Fruit fly (Drosophila melanogaster) whole organism, embryonic: ENCODE results near the gene Ythdf.

ENCODE experiments used
- Asciz ChIP-seq: fragments of 200-800 bp; sonication (Bioruptor generic); optimal IDR thresholded peaks from 2 replicates; lab custom pipeline; 2017; ENCODE audit warnings: missing biosample characterization, mild to moderate bottlenecking, missing genetic modification characterization, missing genetic modification reagents
- CG1024 ChIP-seq: fragments of 200-800 bp; sonication (Bioruptor generic); IDR thresholded peaks from 2 replicates; pipeline ENCODE4 v1.3.6; 2022; ENCODE audit warnings: missing biosample characterization, missing genetic modification characterization
- CG10267 ChIP-seq: fragments of 200-800 bp; sonication (Bioruptor generic); optimal IDR thresholded peaks from 2 replicates; lab custom pipeline; 2018; ENCODE audit warnings: missing biosample characterization, mild to moderate bottlenecking, missing genetic modification characterization, moderate library complexity
- CG10565 ChIP-seq: fragments of 200-800 bp; sonication (Bioruptor generic); optimal IDR thresholded peaks from 3 replicates; lab custom pipeline; 2016; ENCODE audit warnings: missing biosample characterization, mild to moderate bottlenecking, missing genetic modification characterization
- CG11093 ChIP-seq: fragments of 200-800 bp; sonication (Bioruptor generic); IDR thresholded peaks from 3 replicates; pipeline ENCODE4 v1.3.6; 2022; ENCODE audit warnings: missing biosample characterization, missing genetic modification characterization
- CG11560 ChIP-seq: fragments of 200-800 bp; sonication (Bioruptor generic); IDR thresholded peaks from 3 replicates; pipeline ENCODE4 v1.3.6; 2022; ENCODE audit warnings: missing biosample characterization, missing genetic modification characterization
- CG11695 ChIP-seq: fragments of 200-800 bp; sonication (Bioruptor generic); IDR thresholded peaks from 3 replicates; pipeline ENCODE4 v1.3.6; 2022; ENCODE audit warnings: missing biosample characterization, missing genetic modification characterization
- CG15514 ChIP-seq: fragments of 200-800 bp; sonication (Bioruptor generic); optimal IDR thresholded peaks from 3 replicates; lab custom pipeline; 2017; ENCODE audit warnings: missing biosample characterization, missing genetic modification characterization, mild to moderate bottlenecking, moderate library complexity, missing genetic modification reagents
- CG17361 ChIP-seq: fragments of 200-800 bp; sonication (Bioruptor generic); IDR thresholded peaks from 3 replicates; pipeline ENCODE4 v1.3.6; 2022; ENCODE audit warnings: missing biosample characterization, missing genetic modification characterization
- CG18011 ChIP-seq: fragments of 200-800 bp; sonication (Bioruptor generic); optimal IDR thresholded peaks from 2 replicates; lab custom pipeline; 2017; ENCODE audit warnings: missing biosample characterization, missing genetic modification characterization, mild to moderate bottlenecking, moderate library complexity, missing genotype
- CG1832 ChIP-seq: fragments of 200-800 bp; sonication (Bioruptor generic); optimal IDR thresholded peaks from 2 replicates; lab custom pipeline; 2017; ENCODE audit warnings: missing biosample characterization, mild to moderate bottlenecking, missing genetic modification characterization, inconsistent platforms
- CG18619 ChIP-seq: fragments of 200-800 bp; sonication (Bioruptor generic); optimal IDR thresholded peaks from 3 replicates; lab custom pipeline; 2017; ENCODE audit warnings: missing biosample characterization, mild to moderate bottlenecking, missing genetic modification characterization
- CG2889 ChIP-seq: fragments of 200-800 bp; sonication (Bioruptor generic); IDR thresholded peaks from 3 replicates; pipeline ENCODE4 v1.3.6; 2022; ENCODE audit warnings: missing biosample characterization, missing genetic modification characterization
- CG34224 ChIP-seq: fragments of 200-800 bp; sonication (Bioruptor generic); IDR thresholded peaks from 3 replicates; pipeline ENCODE4 v1.3.6; 2022; ENCODE audit warnings: missing biosample characterization, missing genetic modification characterization; ENCODE audit not compliant: partially characterized antibody
- CG3838 ChIP-seq: fragments of 200-800 bp; sonication (Bioruptor generic); optimal IDR thresholded peaks from 3 replicates; lab custom pipeline; 2016; ENCODE audit warnings: missing biosample characterization, missing genetic modification characterization
- CG4617 ChIP-seq: fragments of 200-800 bp; sonication (Bioruptor generic); optimal IDR thresholded peaks from 3 replicates; lab custom pipeline; 2016; ENCODE audit warnings: missing biosample characterization, missing genetic modification characterization, borderline replicate concordance
- CG4854 ChIP-seq: fragments of 200-800 bp; sonication (Bioruptor generic); optimal IDR thresholded peaks from 2 replicates; lab custom pipeline; 2016; ENCODE audit warnings: missing biosample characterization, missing genetic modification characterization, inconsistent platforms
- CG6654 ChIP-seq: fragments of 200-800 bp; sonication (Bioruptor generic); optimal IDR thresholded peaks from 2 replicates; lab custom pipeline; 2017; ENCODE audit warnings: missing biosample characterization, mild to moderate bottlenecking, missing genetic modification characterization
- CG6854 ChIP-seq: fragments of 200-800 bp; sonication (Bioruptor generic); optimal IDR thresholded peaks from 3 replicates; lab custom pipeline; 2017; ENCODE audit warnings: missing biosample characterization, mild to moderate bottlenecking, missing genetic modification characterization
- CG7556 ChIP-seq: fragments of 200-800 bp; sonication (Bioruptor generic); optimal IDR thresholded peaks from 2 replicates; lab custom pipeline; 2017; ENCODE audit warnings: missing biosample characterization, mild to moderate bottlenecking, missing genetic modification characterization
- CG8290 ChIP-seq, 3 experiments: fragments of 200-800 bp; sonication (Bioruptor generic); optimal IDR thresholded peaks; 2 replicates each; lab custom pipeline; 2016 to 2019; ENCODE audit warnings: missing biosample characterization in 3 of 3, missing genetic modification characterization in 3 of 3, mild to moderate bottlenecking in 2 of 3, moderate library complexity in 1 of 3
- CG8359 ChIP-seq: fragments of 200-800 bp; sonication (Bioruptor generic); optimal IDR thresholded peaks from 2 replicates; lab custom pipeline; 2017; ENCODE audit warnings: missing biosample characterization, mild to moderate bottlenecking, missing genetic modification characterization, borderline replicate concordance
- CG8765 ChIP-seq: fragments of 200-800 bp; sonication (Bioruptor generic); IDR thresholded peaks from 2 replicates; pipeline ENCODE4 v1.3.6; 2022; ENCODE audit warnings: missing biosample characterization, missing genetic modification characterization
- D19B ChIP-seq: fragments of 200-800 bp; sonication (Bioruptor generic); optimal IDR thresholded peaks from 2 replicates; lab custom pipeline; 2017; ENCODE audit warnings: missing biosample characterization, mild to moderate bottlenecking, missing genetic modification characterization
- Dad ChIP-seq: fragments of 200-800 bp; sonication (Bioruptor generic); optimal IDR thresholded peaks from 3 replicates; lab custom pipeline; 2016; ENCODE audit warnings: missing biosample characterization, missing genetic modification characterization
- Dll ChIP-seq: fragments of 200-800 bp; sonication (Bioruptor generic); IDR thresholded peaks from 4 replicates; pipeline ENCODE4 v1.3.6; 2022; ENCODE audit warnings: missing biosample characterization, missing genetic modification characterization; ENCODE audit not compliant: partially characterized antibody
- Dref ChIP-seq: fragments of 200-800 bp; sonication (Bioruptor generic); IDR thresholded peaks from 2 replicates; pipeline ENCODE4 v1.3.6; 2022; ENCODE audit warnings: missing biosample characterization, missing genetic modification characterization
- E2f2 ChIP-seq: fragments of 200-800 bp; sonication (Bioruptor generic); IDR thresholded peaks from 2 replicates; pipeline ENCODE4 v1.3.6; 2022; ENCODE audit warnings: missing biosample characterization, missing genetic modification characterization
- Ets65A ChIP-seq: fragments of 200-800 bp; sonication (Bioruptor generic); peaks from one replicate; lab custom pipeline; 2016; ENCODE audit warnings: missing biosample characterization, missing genetic modification characterization
- HmgD ChIP-seq: fragments of 200-800 bp; sonication (Bioruptor generic); optimal IDR thresholded peaks from 3 replicates; lab custom pipeline; 2016; ENCODE audit warnings: missing biosample characterization, missing genetic modification characterization
- Lim3 ChIP-seq: fragments of 200-800 bp; sonication (Bioruptor generic); IDR thresholded peaks from 2 replicates; pipeline ENCODE4 v1.3.6; 2022; ENCODE audit warnings: missing biosample characterization, missing genetic modification characterization
- Med ChIP-seq: fragments of 200-800 bp; sonication (Bioruptor generic); peaks from one replicate; lab custom pipeline; 2016; ENCODE audit warnings: missing biosample characterization, missing genetic modification characterization, mild to moderate bottlenecking, inconsistent platforms, moderate library complexity
- Mrtf ChIP-seq: fragments of 200-800 bp; sonication (Bioruptor generic); IDR thresholded peaks from 3 replicates; pipeline ENCODE4 v1.3.6; 2022; ENCODE audit warnings: missing biosample characterization, missing genetic modification characterization
- Optix ChIP-seq: fragments of 200-800 bp; sonication (Bioruptor generic); IDR thresholded peaks from 3 replicates; pipeline ENCODE4 v1.3.6; 2022; ENCODE audit warnings: missing biosample characterization, missing genetic modification characterization
- Poxn ChIP-seq: fragments of 200-800 bp; sonication (Bioruptor generic); IDR thresholded peaks from 2 replicates; pipeline ENCODE4 v1.3.6; 2022; ENCODE audit warnings: missing biosample characterization, missing genetic modification characterization
- Taf1 ChIP-seq: fragments of 200-800 bp; sonication (Bioruptor generic); IDR thresholded peaks from 2 replicates; pipeline ENCODE4 v1.3.6; 2022; ENCODE audit warnings: missing biosample characterization, missing genetic modification characterization
- ase ChIP-seq: fragments of 200-800 bp; sonication (Bioruptor generic); IDR thresholded peaks from 3 replicates; pipeline ENCODE4 v1.3.6; 2022; ENCODE audit warnings: missing biosample characterization, missing genetic modification characterization
- bab2 ChIP-seq: fragments of 200-800 bp; sonication (Bioruptor generic); optimal IDR thresholded peaks from 2 replicates; lab custom pipeline; 2016; ENCODE audit warnings: missing biosample characterization, missing genetic modification characterization
- corto ChIP-seq: fragments of 200-800 bp; sonication (Bioruptor generic); optimal IDR thresholded peaks from 2 replicates; lab custom pipeline; 2016; ENCODE audit warnings: missing biosample characterization, mild to moderate bottlenecking, missing genetic modification characterization, moderate library complexity
- crol ChIP-seq: fragments of 200-800 bp; sonication (Bioruptor generic); IDR thresholded peaks from 2 replicates; pipeline ENCODE4 v1.3.6; 2022; ENCODE audit warnings: missing biosample characterization, missing genetic modification characterization
- dm ChIP-seq: fragments of 200-800 bp; sonication (Bioruptor generic); optimal IDR thresholded peaks from 3 replicates; lab custom pipeline; 2016; ENCODE audit warnings: missing biosample characterization, missing genetic modification characterization
- dysf ChIP-seq: fragments of 200-800 bp; sonication (Bioruptor generic); IDR thresholded peaks from 3 replicates; pipeline ENCODE4 v1.3.6; 2022; ENCODE audit warnings: missing biosample characterization, missing genetic modification characterization
- eve ChIP-seq, 2 experiments: fragments of >200 bp; optimal IDR thresholded peaks; 2 replicates each; lab custom pipeline; 2017; ENCODE audit warnings: missing biosample characterization in 2 of 2, missing genetic modification characterization in 2 of 2
- fd3F ChIP-seq: fragments of 200-800 bp; sonication (Bioruptor generic); optimal IDR thresholded peaks from 2 replicates; lab custom pipeline; 2018; ENCODE audit warnings: missing biosample characterization, mild to moderate bottlenecking, missing genetic modification characterization, moderate library complexity
- gce ChIP-seq: fragments of 200-800 bp; sonication (Bioruptor generic); IDR thresholded peaks from 3 replicates; pipeline ENCODE4 v1.3.6; 2022; ENCODE audit warnings: missing biosample characterization, missing genetic modification characterization
- kah ChIP-seq: fragments of 200-800 bp; sonication (Bioruptor generic); optimal IDR thresholded peaks from 2 replicates; lab custom pipeline; 2018; ENCODE audit warnings: missing biosample characterization, mild to moderate bottlenecking, missing genetic modification characterization
- kay ChIP-seq: fragments of 200-800 bp; sonication (Bioruptor generic); optimal IDR thresholded peaks from 2 replicates; lab custom pipeline; 2016; ENCODE audit warnings: missing biosample characterization, missing genetic modification characterization
- otp ChIP-seq: fragments of 200-800 bp; sonication (Bioruptor generic); IDR thresholded peaks from 3 replicates; pipeline ENCODE4, ENCODE4 v1.3.6; 2022; ENCODE audit warnings: missing biosample characterization, missing genetic modification characterization
- ro ChIP-seq: fragments of 200-800 bp; sonication (Bioruptor generic); IDR thresholded peaks from 2 replicates; pipeline ENCODE4 v1.3.6; 2022; ENCODE audit warnings: missing biosample characterization, missing genetic modification characterization
- sug ChIP-seq: fragments of 200-800 bp; optimal IDR thresholded peaks from 2 replicates; lab custom pipeline; 2019; ENCODE audit warnings: missing biosample characterization, mild to moderate bottlenecking, missing genetic modification characterization, moderate library complexity
- toy ChIP-seq: fragments of 200-800 bp; sonication (Bioruptor generic); IDR thresholded peaks from 2 replicates; pipeline ENCODE4 v1.3.6; 2022; ENCODE audit warnings: missing biosample characterization, missing genetic modification characterization

Ythdf gene

dm6 chr3R:25049383-25049741 is 10.3 kb upstream of the Ythdf start, which contains the start of gene CG11791 (continued):
- TF ChIP-seq sug (tag; lab: Kevin White, UChicago) (no peak), CG3838 (GFP tag; lab: Kevin White, UChicago) (no peak), kay (no peak), gce (GFP tag; lab: Robert Waterston, UW) (no peak), Dad (GFP tag; lab: Kevin White, UChicago) (no peak)

DNA sequence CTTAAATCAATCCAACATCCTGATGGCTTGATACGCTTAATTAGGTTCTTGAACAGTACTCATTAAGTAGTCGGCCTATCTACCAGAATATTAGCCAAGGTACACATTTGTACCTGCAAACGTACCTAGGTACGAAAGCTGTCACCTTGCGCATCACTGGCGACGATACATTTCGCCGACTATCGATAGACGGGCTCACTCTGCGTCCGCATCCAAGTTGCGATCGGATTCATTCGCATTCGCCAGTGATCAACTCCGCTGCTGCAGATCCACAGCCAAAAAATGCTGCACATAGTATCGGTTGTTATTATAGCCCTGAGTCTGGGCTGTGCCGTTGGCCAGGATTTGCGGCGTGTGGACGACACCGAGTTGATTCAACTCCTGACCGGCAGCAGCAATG is 8.5 kb upstream of the Ythdf start, which contains the start of gene CG11790:
Gene CG11790 (plus strand): TSS at position 203 of the 400 bp plus-strand sequence.
- TF ChIP-seq ro (no peak), CG8359 (GFP tag; lab: Kevin White, UChicago) (no peak), D19B (GFP tag; lab: Kevin White, UChicago) (no peak), E2f2 (GFP tag; lab: Robert Waterston, UW) (0 out of 2 replicates have a peak, but pooled peaks have one; percentile 21), toy (GFP tag; lab: Robert Waterston, UW) (no peak), CG8765 (GFP tag; lab: Robert Waterston, UW) (no peak), CG34224 (GFP tag; lab: Robert Waterston, UW) (peak; percentile 77), Dll (GFP tag; lab: Robert Waterston, UW) (peak; percentile 84), crol (GFP tag; lab: Robert Waterston, UW) (no peak), corto (GFP tag; lab: Kevin White, UChicago) (no peak), ase (no peak), Dref (GFP tag; lab: Robert Waterston, UW) (peak; percentile 80), CG1024 (GFP tag; lab: Robert Waterston, UW) (no peak), eve (GFP tag; optimal IDR thresholded peaks at IDR 0.05; lab: Kevin White, UChicago) (no peak), CG18619 (GFP tag; lab: Kevin White, UChicago) (no peak), kah (GFP tag; lab: Kevin White, UChicago) (no peak), CG17361 (no peak), dysf (no peak), CG2889 (GFP tag; lab: Robert Waterston, UW) (no peak), CG18011 (GFP tag; lab: Kevin White, UChicago) (no peak), Mrtf (GFP tag; lab: Robert Waterston, UW) (no peak), CG15514 (GFP tag; lab: Kevin White, UChicago) (peak; percentile 75), Optix (GFP tag; lab: Robert Waterston, UW) (no peak), CG4854 (GFP tag; lab: Kevin White, UChicago) (no peak), CG8290 (GFP tag; optimal IDR thresholded peaks at IDR 0.05; lab: Kevin White, UChicago) (no peak), CG8290 (tag; optimal IDR thresholded peaks at IDR 0.05; lab: Kevin White, UChicago) (peak in 1 of 2 experiments; percentile 78), Asciz (GFP tag; lab: Kevin White, UChicago) (no peak), dm (GFP tag; lab: Kevin White, UChicago) (no peak), CG10267 (tag; lab: Kevin White, UChicago) (no peak), CG6654 (GFP tag; lab: Kevin White, UChicago) (no peak), Ets65A (peak; percentile 43), CG4617 (GFP tag; lab: Kevin White, UChicago) (peak; percentile 10), fd3F (GFP tag; lab: Kevin White, UChicago) (no peak), CG11695 (no peak), CG11093 (GFP tag; lab: Robert Waterston, UW) (no peak), Poxn (no peak), Taf1 (GFP tag; lab: Robert Waterston, UW) (no peak), Med (GFP tag; lab: Kevin White, UChicago) (peak; percentile 80), CG7556 (GFP tag; lab: Kevin White, UChicago) (no peak), otp (GFP tag; lab: Robert Waterston, UW) (no peak), HmgD (GFP tag; lab: Kevin White, UChicago) (no peak), CG11560 (no peak), CG10565 (GFP tag; lab: Kevin White, UChicago) (no peak), Lim3 (GFP tag; lab: Robert Waterston, UW) (no peak), CG1832 (no peak), bab2 (GFP tag; lab: Kevin White, UChicago) (no peak), CG6854 (no peak)
